Fruit fly (Drosophila melanogaster) whole organism, prepupa: Measurements from ENCODE around the gene lectin-24Db.
A peak's percentile ranks its signal among the peaks of the same experiment; 100 is the strongest.

Source experiments
- Blimp-1 ChIP-seq: fragments of 200-800 bp; sonication (Bioruptor generic); optimal IDR thresholded peaks from 3 replicates; lab custom pipeline; 2017; ENCODE audit warnings: missing biosample characterization, missing genetic modification characterization, mild to moderate bottlenecking, moderate library complexity, missing genetic modification reagents
- CG11294 ChIP-seq: fragments of 200-800 bp; sonication (Bioruptor generic); IDR thresholded peaks from 2 replicates; pipeline ENCODE4 v1.3.6; 2022; ENCODE audit warnings: missing biosample characterization, missing genetic modification characterization
- CG11902 ChIP-seq: fragments of 200-800 bp; sonication (Bioruptor generic); optimal IDR thresholded peaks from 3 replicates; lab custom pipeline; 2016; ENCODE audit warnings: missing biosample characterization, missing genetic modification characterization
- CG15336 ChIP-seq: fragments of 200-800 bp; sonication (Bioruptor generic); IDR thresholded peaks from 2 replicates; pipeline ENCODE4 v1.3.6; 2022; ENCODE audit warnings: missing biosample characterization, missing genetic modification characterization
- CG1621 ChIP-seq: fragments of 200-800 bp; sonication (Bioruptor generic); optimal IDR thresholded peaks from 3 replicates; lab custom pipeline; 2018; ENCODE audit warnings: missing biosample characterization, mild to moderate bottlenecking, missing genetic modification characterization
- CG31627 ChIP-seq: fragments of 200-800 bp; sonication (Bioruptor generic); optimal IDR thresholded peaks from 3 replicates; lab custom pipeline; 2016; ENCODE audit warnings: missing biosample characterization, missing genetic modification characterization
- CG32006 ChIP-seq: fragments of 200-800 bp; sonication (Bioruptor generic); optimal IDR thresholded peaks from 3 replicates; lab custom pipeline; 2017; ENCODE audit warnings: missing biosample characterization, mild to moderate bottlenecking, missing genetic modification characterization
- CG34406 ChIP-seq: fragments of 200-800 bp; sonication (Bioruptor generic); optimal IDR thresholded peaks from 3 replicates; lab custom pipeline; 2016; ENCODE audit warnings: missing biosample characterization, missing genetic modification characterization
- CG3919 ChIP-seq: fragments of 200-800 bp; sonication (Bioruptor generic); optimal IDR thresholded peaks from 3 replicates; lab custom pipeline; 2016; ENCODE audit warnings: missing biosample characterization, missing genetic modification characterization
- CG6163 ChIP-seq: fragments of 200-800 bp; sonication (Bioruptor generic); IDR thresholded peaks from 3 replicates; pipeline ENCODE4 v1.3.6; 2022; ENCODE audit warnings: missing biosample characterization, missing genetic modification characterization
- CG6276 ChIP-seq: fragments of 200-800 bp; sonication (Bioruptor generic); optimal IDR thresholded peaks from 2 replicates; lab custom pipeline; 2017; ENCODE audit warnings: missing biosample characterization, mild to moderate bottlenecking, missing genetic modification characterization
- CG6792 ChIP-seq: fragments of 200-800 bp; sonication (Bioruptor generic); optimal IDR thresholded peaks from 3 replicates; lab custom pipeline; 2016; ENCODE audit warnings: missing biosample characterization, missing genetic modification characterization
- CG6808 ChIP-seq: fragments of 200-800 bp; sonication (Bioruptor generic); optimal IDR thresholded peaks from 3 replicates; lab custom pipeline; 2017; ENCODE audit warnings: missing biosample characterization, missing genetic modification characterization, mild to moderate bottlenecking, moderate library complexity, missing genetic modification reagents
- CG6854 ChIP-seq: fragments of 200-800 bp; sonication (Bioruptor generic); optimal IDR thresholded peaks from 2 replicates; lab custom pipeline; 2017; ENCODE audit warnings: missing biosample characterization, mild to moderate bottlenecking, missing genetic modification characterization
- CG7368 ChIP-seq: fragments of 200-800 bp; sonication (Bioruptor generic); optimal IDR thresholded peaks from 3 replicates; lab custom pipeline; 2016; ENCODE audit warnings: missing biosample characterization, missing genetic modification characterization
- CG8119 ChIP-seq: fragments of 200-800 bp; sonication (Bioruptor generic); IDR thresholded peaks from 3 replicates; pipeline ENCODE4 v1.3.6; 2022; ENCODE audit warnings: missing biosample characterization, missing genetic modification characterization
- CG8632 ChIP-seq: fragments of 200-800 bp; sonication (Bioruptor generic); optimal IDR thresholded peaks from 3 replicates; lab custom pipeline; 2016; ENCODE audit warnings: missing biosample characterization, missing genetic modification characterization
- CG9139 ChIP-seq: fragments of 200-800 bp; sonication (Bioruptor generic); optimal IDR thresholded peaks from 3 replicates; lab custom pipeline; 2017; ENCODE audit warnings: missing biosample characterization, mild to moderate bottlenecking, missing genetic modification characterization
- Eip78C ChIP-seq: fragments of 200-800 bp; sonication (Bioruptor generic); peaks from one replicate; lab custom pipeline; 2016; ENCODE audit warnings: missing biosample characterization, missing genetic modification characterization
- Eip93F ChIP-seq: fragments of 200-800 bp; sonication (Bioruptor generic); optimal IDR thresholded peaks from 2 replicates; lab custom pipeline; 2016; ENCODE audit warnings: missing biosample characterization, mild to moderate bottlenecking, missing genetic modification characterization
- Ets21C ChIP-seq: fragments of 200-800 bp; sonication (Bioruptor generic); optimal IDR thresholded peaks from 3 replicates; lab custom pipeline; 2016; ENCODE audit warnings: missing biosample characterization, missing genetic modification characterization
- Hr38 ChIP-seq: sonication (Bioruptor generic); optimal IDR thresholded peaks from 2 replicates; lab custom pipeline; 2016; ENCODE audit warnings: missing biosample characterization, missing genetic modification characterization
- Hr39 ChIP-seq: fragments of 200-800 bp; sonication (Bioruptor generic); optimal IDR thresholded peaks from 2 replicates; lab custom pipeline; 2016; ENCODE audit warnings: missing biosample characterization, missing genetic modification characterization
- Hr4 ChIP-seq: fragments of 200-800 bp; sonication (Bioruptor generic); optimal IDR thresholded peaks from 3 replicates; lab custom pipeline; 2016; ENCODE audit warnings: missing biosample characterization, missing genetic modification characterization
- Met ChIP-seq: fragments of 200-800 bp; sonication (Bioruptor generic); optimal IDR thresholded peaks from 3 replicates; lab custom pipeline; 2016; ENCODE audit warnings: missing biosample characterization, missing genetic modification characterization
- Smox ChIP-seq: fragments of 200-800 bp; sonication (Bioruptor generic); optimal IDR thresholded peaks from 3 replicates; lab custom pipeline; 2016; ENCODE audit warnings: missing biosample characterization, missing genetic modification characterization
- Sox102F ChIP-seq: fragments of 200-800 bp; sonication (Bioruptor generic); optimal IDR thresholded peaks from 2 replicates; lab custom pipeline; 2016; ENCODE audit warnings: missing biosample characterization, mild to moderate bottlenecking, missing genetic modification characterization
- achi ChIP-seq: fragments of 200-800 bp; sonication (Bioruptor generic); optimal IDR thresholded peaks from 3 replicates; lab custom pipeline; 2016; ENCODE audit warnings: missing biosample characterization, missing genetic modification characterization
- cyc ChIP-seq: fragments of 200-800 bp; sonication (Bioruptor generic); optimal IDR thresholded peaks from 3 replicates; lab custom pipeline; 2016; ENCODE audit warnings: missing biosample characterization, missing genetic modification characterization
- dsx ChIP-seq: fragments of 200-800 bp; optimal IDR thresholded peaks from 3 replicates; lab custom pipeline; 2019; ENCODE audit warnings: missing biosample characterization, mild to moderate bottlenecking, missing genetic modification characterization, moderate library complexity; ENCODE audit not compliant: poor library complexity, severe bottlenecking
- eg ChIP-seq: fragments of 200-800 bp; sonication (Bioruptor generic); IDR thresholded peaks from 3 replicates; pipeline ENCODE4 v1.3.6; 2022; ENCODE audit warnings: missing biosample characterization, missing genetic modification characterization
- esn ChIP-seq: fragments of 200-800 bp; sonication (Bioruptor generic); optimal IDR thresholded peaks from 2 replicates; lab custom pipeline; 2016; ENCODE audit warnings: missing biosample characterization, mild to moderate bottlenecking, missing genetic modification characterization, moderate library complexity
- fkh ChIP-seq: fragments of 200-800 bp; sonication (Bioruptor generic); optimal IDR thresholded peaks from 3 replicates; lab custom pipeline; 2017; ENCODE audit warnings: missing biosample characterization, mild to moderate bottlenecking, missing genetic modification characterization, moderate library complexity
- salr ChIP-seq, 2 experiments: fragments of 200-800 bp; sonication (Bioruptor generic); optimal IDR thresholded peaks; 3 replicates each; lab custom pipeline; 2016 to 2018; ENCODE audit warnings: missing biosample characterization in 2 of 2, missing genetic modification characterization in 2 of 2, mild to moderate bottlenecking in 1 of 2
- svp ChIP-seq: fragments of 200-800 bp; sonication (Bioruptor generic); peaks from one replicate; lab custom pipeline; 2016; ENCODE audit warnings: missing biosample characterization, missing genetic modification characterization
- topi ChIP-seq: fragments of 200-800 bp; sonication (Bioruptor generic); optimal IDR thresholded peaks from 3 replicates; lab custom pipeline; 2016; ENCODE audit warnings: missing biosample characterization, missing genetic modification characterization
- vri ChIP-seq: fragments of 200-800 bp; sonication (Bioruptor generic); optimal IDR thresholded peaks from 3 replicates; lab custom pipeline; 2016; ENCODE audit warnings: missing biosample characterization, mild to moderate bottlenecking, missing genetic modification characterization

The lectin-24Db gene

dm6 chr2L:4195672-4196281 lies 7.9 kb downstream of the lectin-24Db start:
- TF ChIP-seq CG11294, result no peak
- TF ChIP-seq vri, result peak; percentile 43
- no peak for TF ChIP-seq esn (GFP tag; lab: Kevin White, UChicago)
- no peak for TF ChIP-seq CG8119 (GFP tag; lab: Robert Waterston, UW)
- peak; percentile 67 for TF ChIP-seq Eip93F (GFP tag; lab: Kevin White, UChicago)
- TF ChIP-seq CG6854 (GFP tag; lab: Kevin White, UChicago), result no peak

DNA sequence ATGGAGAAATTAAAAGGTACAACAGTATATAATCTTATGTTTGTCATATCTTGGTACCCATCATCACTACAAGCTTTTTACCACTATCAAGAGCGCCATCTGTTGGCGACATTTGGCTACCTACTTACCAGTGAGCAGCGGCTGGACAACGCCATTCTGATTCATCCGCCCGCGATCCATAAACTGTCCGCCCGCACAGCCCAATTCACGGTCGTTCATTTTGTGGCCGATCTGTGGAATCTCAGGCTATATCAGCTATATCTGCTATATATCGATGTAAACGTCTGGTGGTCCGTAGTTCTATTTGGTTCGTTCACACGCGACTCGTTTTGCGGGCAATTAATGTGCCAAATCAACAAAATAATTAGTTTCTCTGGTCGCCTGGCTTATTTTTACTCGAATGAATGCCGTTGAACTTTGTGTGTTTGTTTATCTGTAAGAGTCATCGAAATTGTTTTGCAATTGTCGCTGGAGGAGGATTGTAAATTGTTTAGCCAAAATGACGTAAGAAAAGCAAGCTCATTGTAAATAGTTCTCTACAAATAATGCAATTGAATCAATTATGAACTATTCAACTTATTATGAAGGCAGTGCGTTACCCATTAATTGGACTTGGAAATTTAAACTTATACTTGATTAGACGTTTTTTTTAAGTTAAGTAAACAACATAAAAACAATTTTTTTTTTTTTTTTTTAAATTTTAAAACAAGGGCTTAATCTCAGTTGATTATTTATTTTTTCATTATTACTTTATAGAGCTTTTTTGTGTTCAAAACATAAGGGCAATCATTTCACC lies 8.6 kb downstream of the lectin-24Db start:
- TF ChIP-seq Hr4 (GFP tag; lab: Kevin White, UChicago), result peak; percentile 13
- TF ChIP-seq Ets21C (GFP tag; lab: Kevin White, UChicago), result no peak
- no peak for TF ChIP-seq dsx (GFP tag; lab: Kevin White, UChicago)

dm6 chr2L:4197143-4197912 lies 9.4 kb downstream of the lectin-24Db start:
- TF ChIP-seq CG6792 (GFP tag; lab: Kevin White, UChicago), result peak; percentile 45
- TF ChIP-seq CG31627 (GFP tag; lab: Kevin White, UChicago), result peak; percentile 48
- TF ChIP-seq CG15336 (GFP tag; lab: Robert Waterston, UW), result peak; percentile 43; the same call in 1 of the 2 replicates
- peak; percentile 58 for TF ChIP-seq CG3919
- TF ChIP-seq Smox (GFP tag; lab: Kevin White, UChicago), result no peak
- peak; percentile 70 for TF ChIP-seq fkh (GFP tag; lab: Kevin White, UChicago)
- TF ChIP-seq CG11902 (GFP tag; lab: Kevin White, UChicago), result no peak
- no peak for TF ChIP-seq CG34406 (GFP tag; lab: Kevin White, UChicago)
- peak; percentile 34 for TF ChIP-seq Sox102F
- peak; percentile 63 for TF ChIP-seq esn (GFP tag; lab: Kevin White, UChicago)
- no peak for TF ChIP-seq CG1621 (tag; lab: Kevin White, UChicago)
- TF ChIP-seq Eip78C (GFP tag; lab: Kevin White, UChicago), result peak; percentile 59
- TF ChIP-seq topi (GFP tag; lab: Kevin White, UChicago), result peak; percentile 42
- TF ChIP-seq CG6854 (GFP tag; lab: Kevin White, UChicago), result peak; percentile 63
- peak; percentile 11; the same call in 1 of the 3 replicates for TF ChIP-seq eg (GFP tag; lab: Robert Waterston, UW)
- peak; percentile 19 for TF ChIP-seq cyc
- peak; percentile 28; the same call in 1 of the 3 replicates for TF ChIP-seq CG8119 (GFP tag; lab: Robert Waterston, UW)
- no peak for TF ChIP-seq dsx (GFP tag; lab: Kevin White, UChicago)
- TF ChIP-seq CG6163 (GFP tag; lab: Robert Waterston, UW), result peak; percentile 30; the same call in 1 of the 3 replicates
- TF ChIP-seq Blimp-1 (GFP tag; lab: Kevin White, UChicago), result peak; percentile 94

DNA sequence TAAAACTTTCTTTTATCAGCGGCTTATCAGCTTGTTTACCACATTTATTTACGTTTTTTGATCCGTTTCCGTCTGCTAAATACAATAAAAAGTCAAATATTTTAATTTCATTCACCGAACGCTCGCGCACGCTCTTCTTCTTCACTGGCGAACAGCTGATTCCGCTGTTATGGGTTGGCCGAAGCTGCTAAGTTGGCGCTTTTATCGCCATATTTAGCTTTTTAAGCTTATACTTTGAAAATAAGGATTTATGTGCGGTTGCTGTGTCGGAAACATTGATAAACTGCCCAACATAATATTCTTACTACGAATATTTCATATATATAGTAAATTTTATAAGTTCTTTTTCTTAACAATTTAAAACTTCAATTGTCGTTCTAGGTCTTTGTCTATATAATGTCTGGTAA lies 10.0 kb downstream of the lectin-24Db start, which contains the start of gene Naprt:
Naprt (minus strand) TSS at position 159 of the 407 bp plus-strand sequence.
- TF ChIP-seq CG6276 (GFP tag; lab: Kevin White, UChicago) (no peak), svp (peak; percentile 82), CG3919 (no peak), salr (GFP tag; optimal IDR thresholded peaks at IDR 0.05; lab: Kevin White, UChicago) (no peak), Blimp-1 (GFP tag; lab: Kevin White, UChicago) (peak; percentile 69)

- TF ChIP-seq Hr4 (GFP tag; lab: Kevin White, UChicago) (no peak), CG7368 (peak; percentile 47), achi (GFP tag; lab: Kevin White, UChicago) (peak; percentile 59), CG32006 (GFP tag; lab: Kevin White, UChicago) (no peak), svp (peak; percentile 83), CG8119 (GFP tag; lab: Robert Waterston, UW) (0 out of 3 replicates have a peak, but pooled peaks have one; percentile 18), Ets21C (GFP tag; lab: Kevin White, UChicago) (peak; percentile 44), Hr39 (GFP tag; lab: Kevin White, UChicago) (no peak), Hr38 (GFP tag; lab: Kevin White, UChicago) (no peak), CG8632 (GFP tag; lab: Kevin White, UChicago) (peak; percentile 68), CG6808 (GFP tag; lab: Kevin White, UChicago) (peak; percentile 87), CG11902 (GFP tag; lab: Kevin White, UChicago) (peak; percentile 21), Met (GFP tag; lab: Kevin White, UChicago) (peak; percentile 77), CG6854 (GFP tag; lab: Kevin White, UChicago) (no peak), CG9139 (peak; percentile 73), eg (GFP tag; lab: Robert Waterston, UW) (0 out of 3 replicates have a peak, but pooled peaks have one; percentile 15), salr (GFP tag; optimal IDR thresholded peaks at IDR 0.05; lab: Kevin White, UChicago) (peak in 1 of 2 experiments; percentile 30), Eip78C (GFP tag; lab: Kevin White, UChicago) (peak; percentile 81), Smox (GFP tag; lab: Kevin White, UChicago) (peak; percentile 39)
Measured at dm6 chr2L:4211335-4211753, 23.4 kb downstream of the lectin-24Db start.
